Worm (Caenorhabditis elegans) whole organism, L1 larva: Measurements from ENCODE around the gene rmh-2.
A peak's percentile ranks its signal among the peaks of the same experiment; 100 is the strongest.

Experiments used
- elt-2 ChIP-seq: sonication (generic microtip); optimal IDR thresholded peaks from 2 replicates; lab custom pipeline; 2016; ENCODE audit warnings: missing genetic modification characterization, mild to moderate bottlenecking, inconsistent platforms, missing compliant biosample characterization, missing genetic modification reagents
- nhr-71 ChIP-seq: sonication (generic microtip); optimal IDR thresholded peaks from 2 replicates; lab custom pipeline; 2016; ENCODE audit warnings: mild to moderate bottlenecking, missing genetic modification characterization, moderate library complexity, missing compliant biosample characterization
- nhr-84 ChIP-seq: sonication (generic microtip); optimal IDR thresholded peaks from 2 replicates; lab custom pipeline; 2017; ENCODE audit warnings: missing biosample characterization, missing genetic modification characterization
- ztf-11 ChIP-seq, 2 experiments: sonication (generic microtip); optimal IDR thresholded peaks; 2 replicates each; lab custom pipeline; 2016 to 2017; ENCODE audit warnings: missing genetic modification characterization in 2 of 2, missing biosample characterization in 1 of 2, missing compliant biosample characterization in 1 of 2
- ztf-4 ChIP-seq: fragments of 150-350 bp; optimal IDR thresholded peaks from 2 replicates; lab custom pipeline; 2014; ENCODE audit warnings: missing biosample characterization, missing genetic modification characterization

DNA sequence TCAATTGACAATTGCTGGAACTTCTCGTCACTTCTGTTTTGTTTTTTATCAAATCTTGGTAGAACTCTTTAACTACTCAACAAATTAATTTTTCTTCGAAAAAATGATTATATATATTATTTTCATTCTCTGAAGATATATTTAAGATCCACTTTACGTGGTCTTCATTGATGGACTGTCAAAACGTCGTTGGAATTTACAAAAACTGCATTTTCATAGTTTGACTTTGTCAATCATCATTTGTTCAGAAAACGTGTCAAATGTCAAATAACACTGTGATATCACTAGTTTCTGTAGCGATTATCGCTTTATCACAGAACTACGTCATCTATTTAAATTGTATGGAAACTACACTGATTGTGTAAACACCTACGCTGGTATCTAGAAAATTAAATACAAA is 6.2 kb downstream of the rmh-2 start:
- no peak for TF ChIP-seq nhr-71 (tag; lab: Kevin White, UChicago)
- TF ChIP-seq ztf-11 (tag; optimal IDR thresholded peaks at IDR 0.05; lab: Kevin White, UChicago): no peak
- peak; percentile 52 for TF ChIP-seq elt-2
- TF ChIP-seq ztf-4 (tag; lab: Kevin White, UChicago): no peak
- TF ChIP-seq nhr-84 (tag; lab: Kevin White, UChicago): no peak
